Fruit fly (Drosophila melanogaster): Measurements from ENCODE around the gene CG11786.

CG11786 gene

dm6 chr3R:25009745-25010446 lies 36.2 kb upstream of the CG11786 start (continued):
- no peak for TF ChIP-seq fd85E (GFP tag; optimal IDR thresholded peaks at IDR 0.05)
- peak; percentile 69 for TF ChIP-seq Met (GFP tag; optimal IDR thresholded peaks at IDR 0.05)
- TF ChIP-seq dsx (GFP tag; optimal IDR thresholded peaks at IDR 0.05; ENCODE audit: poor library complexity, severe bottlenecking) = peak; percentile 78
- TF ChIP-seq CG3032 (tag; optimal IDR thresholded peaks at IDR 0.05) = peak; percentile 87
- peak; percentile 74 for TF ChIP-seq CG7368 (GFP tag; optimal IDR thresholded peaks at IDR 0.05)
- TF ChIP-seq eg (GFP tag; IDR thresholded peaks at IDR 0.05) = peak; percentile 94
- peak; percentile 34 for TF ChIP-seq Blimp-1 (GFP tag; optimal IDR thresholded peaks at IDR 0.05)
- TF ChIP-seq CG6276 (GFP tag; optimal IDR thresholded peaks at IDR 0.05) = peak; percentile 94
- peak; percentile 74 for TF ChIP-seq lz (GFP tag; optimal IDR thresholded peaks at IDR 0.05)
- TF ChIP-seq fd59A (GFP tag; optimal IDR thresholded peaks at IDR 0.05) = peak; percentile 85
- peak; percentile 69 for TF ChIP-seq Hr39 (GFP tag; optimal IDR thresholded peaks at IDR 0.05)
- TF ChIP-seq Eip75B (GFP tag; optimal IDR thresholded peaks at IDR 0.05) = peak; percentile 85
- TF ChIP-seq pdm3 (GFP tag; optimal IDR thresholded peaks at IDR 0.05) = peak; percentile 82
- TF ChIP-seq CG32006 (GFP tag; optimal IDR thresholded peaks at IDR 0.05) = peak; percentile 95
- TF ChIP-seq CG11294 (GFP tag; IDR thresholded peaks at IDR 0.05) = peak; percentile 82
- peak; percentile 57 for TF ChIP-seq CG31627 (GFP tag; optimal IDR thresholded peaks at IDR 0.05)
- peak; percentile 44 for TF ChIP-seq CG11902 (GFP tag; optimal IDR thresholded peaks at IDR 0.05)
- peak; percentile 95 for TF ChIP-seq Eip78C (GFP tag)
- TF ChIP-seq Lpt (GFP tag; optimal IDR thresholded peaks at IDR 0.05) = peak; percentile 89
- no peak for TF ChIP-seq Eip93F (GFP tag; optimal IDR thresholded peaks at IDR 0.05)
- TF ChIP-seq CG34406 (GFP tag; optimal IDR thresholded peaks at IDR 0.05) = peak; percentile 67
- TF ChIP-seq dac (GFP tag; optimal IDR thresholded peaks at IDR 0.05) = peak; percentile 90
- TF ChIP-seq acj6 (GFP tag; optimal IDR thresholded peaks at IDR 0.05) = peak; percentile 83

- TF ChIP-seq CG4318 (GFP tag; optimal IDR thresholded peaks at IDR 0.05) (no peak), Lpt (GFP tag; optimal IDR thresholded peaks at IDR 0.05) (no peak), fd59A (GFP tag; optimal IDR thresholded peaks at IDR 0.05) (no peak), topi (GFP tag; optimal IDR thresholded peaks at IDR 0.05) (no peak)
Observed at dm6 chr3R:25012016-25012415, 34.1 kb upstream of the CG11786 start.

dm6 chr3R:25023056-25023455 lies 23.1 kb upstream of the CG11786 start, which contains the start of gene beta4GalT7:
TSS of gene beta4GalT7 (plus strand) at chr3R:25023256.
- no peak for TF ChIP-seq CG3919 (GFP tag; optimal IDR thresholded peaks at IDR 0.05)
- no peak for TF ChIP-seq CG6854 (GFP tag; optimal IDR thresholded peaks at IDR 0.05)
- no peak for TF ChIP-seq Eip78C (GFP tag)
- TF ChIP-seq CG1621 (tag; optimal IDR thresholded peaks at IDR 0.05) = no peak
- TF ChIP-seq CG11902 (GFP tag; optimal IDR thresholded peaks at IDR 0.05) = no peak
- TF ChIP-seq Smox (GFP tag; optimal IDR thresholded peaks at IDR 0.05) = no peak
- TF ChIP-seq CG10669 (GFP tag; optimal IDR thresholded peaks at IDR 0.05) = no peak
- no peak for TF ChIP-seq OdsH (GFP tag; optimal IDR thresholded peaks at IDR 0.05)
- TF ChIP-seq CG11762 (GFP tag; optimal IDR thresholded peaks at IDR 0.05; ENCODE audit: insufficient read depth) = no peak
- no peak for TF ChIP-seq fkh (GFP tag; optimal IDR thresholded peaks at IDR 0.05)
- TF ChIP-seq net (GFP tag; optimal IDR thresholded peaks at IDR 0.05) = no peak
- no peak for TF ChIP-seq CG34406 (GFP tag; optimal IDR thresholded peaks at IDR 0.05)
- no peak for TF ChIP-seq Blimp-1 (GFP tag; optimal IDR thresholded peaks at IDR 0.05)
- TF ChIP-seq Met (GFP tag; optimal IDR thresholded peaks at IDR 0.05) = no peak

dm6 chr3R:25024895-25025557 lies 21.1 kb upstream of the CG11786 start, which contains the start of the genes EMC6 and Hr96:
TSS of gene EMC6 (minus strand) at chr3R:25025017.
TSS of gene Hr96 (plus strand) at chr3R:25025235.
- peak; percentile 88 for TF ChIP-seq achi (GFP tag; optimal IDR thresholded peaks at IDR 0.05)
- TF ChIP-seq eg (GFP tag; IDR thresholded peaks at IDR 0.05) = peak; percentile 94
- no peak for TF ChIP-seq fkh (GFP tag; optimal IDR thresholded peaks at IDR 0.05)
- TF ChIP-seq net (GFP tag; optimal IDR thresholded peaks at IDR 0.05) = peak; percentile 90
- TF ChIP-seq esn (GFP tag; optimal IDR thresholded peaks at IDR 0.05) = peak; percentile 95
- peak; percentile 88 for TF ChIP-seq CG6792 (GFP tag; optimal IDR thresholded peaks at IDR 0.05)
- no peak for TF ChIP-seq CG6808 (GFP tag; optimal IDR thresholded peaks at IDR 0.05)
- peak; percentile 81 for TF ChIP-seq dsx (GFP tag; optimal IDR thresholded peaks at IDR 0.05; ENCODE audit: poor library complexity, severe bottlenecking)
- TF ChIP-seq Ets21C (GFP tag; optimal IDR thresholded peaks at IDR 0.05) = peak; percentile 90
- peak; percentile 97 for TF ChIP-seq Eip78C (GFP tag)
- TF ChIP-seq Hr38 (GFP tag; optimal IDR thresholded peaks at IDR 0.05) = peak; percentile 54
- TF ChIP-seq CG8119 (GFP tag; IDR thresholded peaks at IDR 0.05) = peak; percentile 84
- TF ChIP-seq CG10669 (GFP tag; optimal IDR thresholded peaks at IDR 0.05) = peak; percentile 87
- peak; percentile 93 for TF ChIP-seq Met (GFP tag; optimal IDR thresholded peaks at IDR 0.05)
- TF ChIP-seq Lpt (GFP tag; optimal IDR thresholded peaks at IDR 0.05) = peak; percentile 81
- peak; percentile 93 for TF ChIP-seq CG10631 (GFP tag; optimal IDR thresholded peaks at IDR 0.05)
- TF ChIP-seq Eip93F (GFP tag; optimal IDR thresholded peaks at IDR 0.05) = peak; percentile 83
- no peak for TF ChIP-seq CG4318 (GFP tag; optimal IDR thresholded peaks at IDR 0.05)
- TF ChIP-seq CG1621 (tag; optimal IDR thresholded peaks at IDR 0.05) = peak; percentile 97
- TF ChIP-seq fd85E (GFP tag; optimal IDR thresholded peaks at IDR 0.05) = peak; percentile 62
- peak; percentile 73 for TF ChIP-seq CG6854 (GFP tag; optimal IDR thresholded peaks at IDR 0.05)
- peak; percentile 92 for TF ChIP-seq Hr39 (GFP tag; optimal IDR thresholded peaks at IDR 0.05)
